Fruit fly (Drosophila melanogaster) whole organism, adult: ENCODE data around the gene CG13373.
"Not testable (repeated sequence)": the region's sequence is repeated elsewhere in the genome, so short reads cannot be mapped to it uniquely, and the experiment has no call there.

ENCODE experiments used
- CG14711 ChIP-seq: fragments of 200-800 bp; sonication (Bioruptor generic); optimal IDR thresholded peaks from 2 replicates; lab custom pipeline; 2018; ENCODE audit warnings: missing biosample characterization, mild to moderate bottlenecking, missing genetic modification characterization, moderate library complexity
- CG5204 ChIP-seq: fragments of 200-800 bp; sonication (Bioruptor generic); optimal IDR thresholded peaks from 2 replicates; lab custom pipeline; 2016; ENCODE audit warnings: missing biosample characterization, missing genetic modification characterization
- CG7045 ChIP-seq: fragments of 200-800 bp; sonication (Bioruptor generic); optimal IDR thresholded peaks from 2 replicates; lab custom pipeline; 2017; ENCODE audit warnings: missing biosample characterization, mild to moderate bottlenecking, missing genetic modification characterization
- Clk ChIP-seq: fragments of 200-800 bp; sonication (Bioruptor generic); optimal IDR thresholded peaks from 2 replicates; lab custom pipeline; 2017; ENCODE audit warnings: missing biosample characterization, missing genetic modification characterization
- Crg-1 ChIP-seq: fragments of 200-800 bp; sonication (Bioruptor generic); optimal IDR thresholded peaks from 2 replicates; lab custom pipeline; 2016; ENCODE audit warnings: missing biosample characterization, missing genetic modification characterization
- pad ChIP-seq: fragments of 200-800 bp; sonication (Bioruptor generic); optimal IDR thresholded peaks from 3 replicates; lab custom pipeline; 2017; ENCODE audit warnings: missing biosample characterization, missing genetic modification characterization, mild to moderate bottlenecking, moderate library complexity, missing genetic modification reagents

DNA sequence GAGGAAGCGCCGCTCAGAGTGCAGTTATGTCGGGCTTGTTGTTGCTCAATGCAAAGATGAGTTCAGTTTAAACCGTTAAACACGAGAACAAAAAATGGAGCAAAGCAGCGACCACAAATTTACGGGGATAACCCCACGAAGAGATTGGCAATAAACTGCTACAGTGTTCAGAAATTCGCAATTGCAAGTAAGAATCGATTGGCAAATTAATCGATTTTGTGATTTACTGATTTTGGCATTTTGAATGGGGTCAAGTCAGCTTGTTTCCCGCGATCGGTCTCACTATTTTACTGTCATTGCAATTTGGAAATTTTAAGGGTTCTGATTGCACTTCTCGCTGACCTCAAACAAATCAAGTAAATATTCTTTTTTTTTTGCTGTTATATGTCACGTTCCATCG, 4.9 kb downstream of the CG13373 start, which contains the start of gene CG3176:
- TF ChIP-seq CG5204 (GFP tag; lab: Kevin White, UChicago); CG7045 (GFP tag; lab: Kevin White, UChicago); Crg-1 (GFP tag; lab: Kevin White, UChicago); Clk (GFP tag; lab: Kevin White, UChicago); pad (GFP tag; lab: Kevin White, UChicago); CG14711 (tag; lab: Kevin White, UChicago): not testable (repeated sequence)
